Worm (Caenorhabditis elegans): ENCODE data around the gene nhr-260.

Gene nhr-260

DNA sequence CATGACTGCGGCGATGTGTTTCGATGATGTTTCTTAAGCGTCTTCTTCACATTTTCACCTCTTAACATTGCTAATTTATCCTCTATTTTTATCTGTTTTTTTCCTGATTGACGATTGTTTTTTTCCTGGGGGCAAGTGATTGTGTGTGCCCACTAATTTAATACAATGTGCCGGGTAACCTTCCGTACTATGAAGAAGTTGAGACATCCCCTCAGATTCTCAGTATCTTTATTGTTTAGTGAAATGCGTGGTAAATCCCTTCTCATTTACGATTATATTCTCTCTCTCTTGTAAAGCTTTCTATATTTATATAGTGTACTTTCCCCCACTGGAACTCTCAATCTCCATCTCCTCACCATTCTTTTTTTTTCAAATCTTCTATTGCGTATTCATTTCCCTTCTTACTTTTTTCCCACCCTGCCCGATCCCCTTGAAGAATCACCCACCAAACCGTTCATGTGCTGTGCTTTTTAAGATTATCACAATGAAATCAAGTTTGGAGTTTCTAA lies 35.1 kb downstream of the nhr-260 start:
- TF ChIP-seq him-1 (tag; optimal IDR thresholded peaks at IDR 0.05) (no peak), dao-5 (tag; optimal IDR thresholded peaks at IDR 0.05) (no peak), W03F9.2 (tag; optimal IDR thresholded peaks at IDR 0.05) (no peak)

DNA sequence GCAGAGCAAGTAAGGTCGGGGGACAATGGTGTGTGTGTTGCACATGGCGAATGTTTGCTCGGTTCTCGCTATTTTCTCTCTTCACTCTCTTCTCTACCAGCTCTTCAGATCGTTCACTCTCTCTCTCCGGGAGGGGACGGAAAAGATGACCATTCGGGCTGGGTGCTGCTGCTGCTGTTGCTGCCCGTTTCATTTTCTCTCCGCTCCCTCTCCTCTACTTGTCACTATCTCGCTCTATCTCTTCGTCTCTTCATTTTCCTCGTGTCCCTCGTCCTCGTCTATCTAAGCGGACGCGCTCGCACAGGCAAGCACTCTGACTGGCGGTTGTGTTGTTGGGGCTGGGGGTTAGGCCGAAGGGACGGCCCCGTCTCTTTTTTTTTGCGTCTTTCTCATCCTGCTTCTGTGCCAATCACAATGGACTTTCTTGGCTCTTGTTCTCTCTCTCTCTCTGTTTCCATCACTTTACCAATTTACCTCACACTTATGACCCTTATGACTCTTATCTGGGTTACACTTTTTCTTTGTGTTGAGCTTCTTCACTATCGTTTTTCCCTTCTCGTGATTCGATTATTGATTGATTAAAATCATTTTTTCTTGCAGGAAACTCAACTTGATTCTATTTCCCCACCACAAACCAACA lies 36.8 kb downstream of the nhr-260 start, which contains the start of the genes F53E2.2 and unc-60:
Gene F53E2.2, plus strand, starts transcription at position 601 of the 640 bp plus-strand sequence.
Gene unc-60, plus strand, starts transcription at position 601 of the 640 bp plus-strand sequence.
- TF ChIP-seq him-1 (tag; optimal IDR thresholded peaks at IDR 0.05) (peak; percentile 85), dao-5 (tag; optimal IDR thresholded peaks at IDR 0.05) (peak; percentile 54), W03F9.2 (tag; optimal IDR thresholded peaks at IDR 0.05) (no peak)

DNA sequence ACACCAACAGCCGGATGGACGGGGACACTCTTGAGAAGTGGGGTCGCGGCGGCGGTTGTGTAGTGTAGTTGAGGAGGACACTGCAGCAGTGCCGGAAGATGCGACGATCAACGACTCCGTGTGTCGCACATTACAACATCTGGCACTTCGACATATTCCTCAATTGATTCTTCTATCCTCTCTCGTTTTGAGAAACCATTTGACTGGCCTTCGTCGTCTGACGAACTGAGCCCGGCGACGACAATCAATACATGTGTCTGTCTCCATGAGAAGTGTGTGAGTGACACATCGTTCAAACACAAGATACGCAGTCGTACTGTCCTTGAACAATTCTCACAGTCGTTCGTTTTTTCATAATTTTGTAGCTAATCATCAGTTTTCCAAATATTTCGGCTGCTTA lies 38.9 kb downstream of the nhr-260 start:
- TF ChIP-seq W03F9.2 (tag; optimal IDR thresholded peaks at IDR 0.05): no peak
- no peak for TF ChIP-seq dao-5 (tag; optimal IDR thresholded peaks at IDR 0.05)
- TF ChIP-seq him-1 (tag; optimal IDR thresholded peaks at IDR 0.05): no peak

DNA sequence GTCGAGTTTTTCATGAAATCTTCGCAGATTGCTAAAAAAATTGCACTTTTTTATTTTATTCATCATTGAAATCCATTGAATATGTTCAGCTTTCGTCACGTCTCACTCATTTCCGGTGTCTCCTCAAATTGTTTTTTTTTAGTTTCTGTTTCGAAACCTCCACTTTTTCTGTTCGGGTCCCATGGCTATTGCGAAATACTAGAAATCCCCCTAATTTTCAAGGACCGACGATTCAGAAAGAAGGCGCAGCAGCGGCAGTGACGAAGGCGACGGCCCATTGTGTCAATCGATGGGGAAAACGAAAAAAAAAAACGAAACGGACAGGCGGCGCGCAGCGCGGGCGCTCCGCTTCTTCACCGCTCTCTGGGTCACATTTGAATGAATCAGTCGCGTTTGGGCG lies 39.5 kb downstream of the nhr-260 start:
- no peak for TF ChIP-seq W03F9.2 (tag; optimal IDR thresholded peaks at IDR 0.05)
- TF ChIP-seq dao-5 (tag; optimal IDR thresholded peaks at IDR 0.05): no peak
- no peak for TF ChIP-seq him-1 (tag; optimal IDR thresholded peaks at IDR 0.05)

DNA sequence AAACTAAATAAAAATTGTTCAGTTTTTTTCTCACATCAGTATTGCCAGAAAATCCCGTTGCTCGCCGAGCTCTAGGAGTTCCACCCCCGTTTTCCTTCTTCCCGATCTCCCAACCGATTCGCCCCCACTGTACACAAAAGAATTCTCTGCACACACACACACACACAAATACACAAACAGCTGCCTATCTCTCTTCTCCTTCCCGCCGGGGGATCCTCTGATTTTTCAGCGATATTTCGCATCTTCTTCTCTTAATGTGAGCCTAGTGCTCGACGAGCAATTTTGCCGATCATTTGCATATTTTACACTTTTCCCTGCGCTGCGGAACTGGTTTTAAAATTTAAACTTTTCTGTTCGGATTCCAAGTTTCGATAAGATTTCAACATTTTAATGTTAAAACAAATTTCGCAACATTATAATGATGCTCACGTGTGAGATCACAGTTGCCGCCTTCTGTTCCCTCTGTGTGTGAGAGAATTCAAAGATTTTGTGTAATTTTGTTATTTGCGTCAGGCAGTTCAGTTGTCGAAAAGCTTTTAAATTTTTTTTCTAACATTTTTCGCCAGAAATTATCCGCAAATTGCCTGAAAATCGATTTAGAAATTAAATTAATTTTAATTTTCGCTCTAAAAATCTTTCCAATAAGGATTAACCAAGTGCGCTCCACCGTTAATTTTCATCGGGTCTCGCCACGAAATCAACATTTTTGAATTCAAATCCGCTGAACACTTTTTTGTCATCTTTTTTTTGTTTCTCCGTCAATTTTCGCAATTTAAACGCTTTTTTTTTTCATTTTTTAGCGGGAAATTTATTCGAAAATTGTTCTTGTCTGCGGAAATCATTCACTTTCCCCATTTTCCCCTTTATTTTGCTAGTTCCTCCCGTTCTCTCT lies 40.1 kb downstream of the nhr-260 start:
- TF ChIP-seq W03F9.2 (tag; optimal IDR thresholded peaks at IDR 0.05) (peak; percentile 45), him-1 (tag; optimal IDR thresholded peaks at IDR 0.05) (no peak)

DNA sequence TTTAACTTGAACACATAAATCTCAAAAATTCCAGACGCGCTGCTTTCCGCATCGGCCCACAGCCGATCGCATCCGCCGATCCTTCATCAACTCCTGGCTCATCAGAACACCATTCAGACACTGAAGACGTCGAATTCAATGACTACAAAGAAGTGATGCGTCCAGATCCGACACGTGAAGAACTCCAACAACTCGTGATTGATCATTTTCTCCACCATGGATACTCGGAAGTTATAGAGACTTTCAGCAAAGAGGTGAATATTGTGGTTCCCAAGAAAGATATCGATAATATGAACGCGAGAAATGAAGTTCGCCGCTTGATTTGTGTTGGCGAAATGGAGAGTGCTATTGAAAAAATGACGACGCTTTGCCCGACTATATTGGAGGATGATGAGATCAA lies 42.5 kb downstream of the nhr-260 start:
- TF ChIP-seq dao-5 (tag; optimal IDR thresholded peaks at IDR 0.05): no peak
- TF ChIP-seq him-1 (tag; optimal IDR thresholded peaks at IDR 0.05): no peak
- TF ChIP-seq W03F9.2 (tag; optimal IDR thresholded peaks at IDR 0.05): no peak

DNA sequence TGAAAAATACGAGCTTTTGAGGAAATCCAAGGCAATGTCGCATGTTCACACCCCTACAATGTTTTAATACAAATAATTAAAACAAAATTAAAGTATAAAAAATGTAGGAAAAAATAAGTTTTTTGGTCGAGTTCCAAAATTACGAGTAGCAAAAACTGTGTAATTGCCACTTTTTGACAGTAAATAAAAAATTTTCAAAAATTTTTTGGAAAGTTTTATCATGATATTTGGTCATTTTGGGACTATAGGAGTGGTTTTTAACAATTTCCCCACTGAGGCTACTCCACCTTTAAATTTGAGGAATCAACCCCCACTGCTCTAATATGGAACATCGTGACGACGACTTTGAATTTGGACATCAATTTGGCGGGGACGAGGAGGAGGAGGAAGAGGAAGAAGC lies 44.0 kb downstream of the nhr-260 start, which contains the start of gene gid-8:
Gene gid-8, plus strand, starts transcription at position 301 of the 400 bp plus-strand sequence.
- no peak for TF ChIP-seq dao-5 (tag; optimal IDR thresholded peaks at IDR 0.05)
- no peak for TF ChIP-seq W03F9.2 (tag; optimal IDR thresholded peaks at IDR 0.05)
- TF ChIP-seq him-1 (tag; optimal IDR thresholded peaks at IDR 0.05): no peak

DNA sequence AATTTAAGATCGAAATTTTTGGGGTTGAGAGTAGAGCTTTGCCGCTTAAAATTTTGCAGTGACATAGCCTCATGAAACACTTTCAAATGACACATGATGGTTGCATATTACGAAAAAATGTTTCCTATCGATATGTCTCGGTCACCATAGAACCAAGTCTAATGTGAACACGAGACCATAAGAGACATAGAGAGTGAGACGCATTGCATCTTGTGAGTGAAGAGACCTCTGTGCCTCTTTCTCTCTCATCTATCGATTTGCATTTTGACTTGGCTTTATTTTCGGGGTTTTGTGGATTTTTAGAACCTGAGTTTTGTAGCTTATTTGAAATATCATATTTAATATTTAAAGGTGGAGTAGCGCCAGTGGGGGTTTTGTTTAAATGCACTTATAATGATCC lies 44.5 kb downstream of the nhr-260 start:
- TF ChIP-seq W03F9.2 (tag; optimal IDR thresholded peaks at IDR 0.05): no peak
- TF ChIP-seq dao-5 (tag; optimal IDR thresholded peaks at IDR 0.05): no peak
- no peak for TF ChIP-seq him-1 (tag; optimal IDR thresholded peaks at IDR 0.05)

DNA sequence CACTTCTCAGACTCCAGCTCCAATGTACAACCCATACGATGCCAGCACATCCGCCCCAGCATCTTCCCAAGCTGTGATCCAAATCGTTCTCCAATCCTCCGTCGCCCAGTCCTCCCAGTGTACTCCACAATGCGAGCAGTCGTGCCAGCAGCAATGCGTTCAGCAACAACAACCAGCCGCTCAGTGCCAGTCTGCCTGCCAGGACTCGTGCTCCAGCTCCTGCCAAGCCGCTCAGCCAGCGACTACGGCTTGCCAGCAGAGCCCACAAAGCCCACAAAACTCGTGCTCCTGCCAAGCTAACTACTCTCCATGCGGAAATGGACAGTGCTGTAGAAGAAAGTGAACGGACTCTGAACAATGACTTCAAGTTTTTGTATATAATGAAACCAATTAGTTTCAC lies 45.5 kb downstream of the nhr-260 start:
- TF ChIP-seq W03F9.2 (tag; optimal IDR thresholded peaks at IDR 0.05) (no peak), dao-5 (tag; optimal IDR thresholded peaks at IDR 0.05) (no peak), him-1 (tag; optimal IDR thresholded peaks at IDR 0.05) (no peak)

DNA sequence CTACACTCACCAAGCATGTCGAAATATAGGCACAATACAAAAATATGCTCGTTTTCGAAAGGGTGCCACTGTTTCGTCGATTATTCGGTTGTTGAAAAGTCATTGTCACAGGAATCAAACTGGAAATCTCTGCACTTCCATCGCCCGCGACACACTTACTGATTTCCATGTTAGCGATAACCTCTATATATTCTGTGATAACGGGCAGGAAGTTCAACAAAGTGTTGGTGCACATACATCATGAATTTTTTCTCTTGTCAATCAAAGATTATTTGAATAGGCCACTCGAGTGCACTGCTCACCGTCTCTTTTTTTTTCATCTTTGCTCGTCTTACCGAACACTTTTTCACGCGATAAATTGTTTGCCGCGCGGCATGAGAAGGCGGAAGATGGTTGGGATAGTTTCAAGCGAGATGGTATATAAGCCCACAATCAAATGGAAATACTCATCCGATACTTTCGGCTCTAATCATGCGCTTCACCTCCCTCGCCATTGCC lies 46.8 kb downstream of the nhr-260 start, which contains the start of the genes fpn-1.2 and pqn-54:
Gene fpn-1.2, minus strand, starts transcription at position 157 of the 498 bp plus-strand sequence.
Gene pqn-54, plus strand, starts transcription at position 448 of the 498 bp plus-strand sequence.
- no peak for TF ChIP-seq him-1 (tag; optimal IDR thresholded peaks at IDR 0.05)
- no peak for TF ChIP-seq W03F9.2 (tag; optimal IDR thresholded peaks at IDR 0.05)
- TF ChIP-seq dao-5 (tag; optimal IDR thresholded peaks at IDR 0.05): no peak

DNA sequence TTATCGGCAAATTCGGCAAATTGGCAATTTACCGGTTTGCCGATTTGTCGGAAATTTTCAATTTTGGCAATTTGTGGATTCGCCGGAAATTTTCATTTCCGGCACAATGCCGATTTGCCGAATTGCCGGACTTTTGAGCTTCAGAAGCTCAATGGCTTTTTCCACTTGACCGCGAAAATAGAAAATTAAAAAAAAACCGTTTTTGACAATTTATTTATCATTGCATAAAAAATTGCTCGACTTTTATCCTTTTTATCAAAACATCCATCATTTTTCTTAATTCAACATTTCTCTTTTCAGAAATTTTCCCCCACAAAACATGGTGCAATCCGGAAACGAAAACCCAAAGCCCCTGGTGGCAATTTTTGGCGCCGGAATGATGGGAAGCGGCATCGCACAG lies 51.4 kb downstream of the nhr-260 start, which contains the start of gene hacd-1:
Gene hacd-1, plus strand, starts transcription at position 301 of the 400 bp plus-strand sequence.
- TF ChIP-seq him-1 (tag; optimal IDR thresholded peaks at IDR 0.05): no peak
- no peak for TF ChIP-seq dao-5 (tag; optimal IDR thresholded peaks at IDR 0.05)
